Worm (Caenorhabditis elegans) whole organism, mixed stage, embryonic: ENCODE measurements around the gene srx-16.

Experiments
- bed-3 ChIP-seq: fragments of 200-800 bp; sonication (Bioruptor generic); optimal IDR thresholded peaks from 3 replicates; lab custom pipeline; 2018; ENCODE audit warnings: mild to moderate bottlenecking, missing genetic modification characterization, moderate library complexity, missing compliant biosample characterization
- blmp-1 ChIP-seq: fragments of 150-350 bp; optimal IDR thresholded peaks from 2 replicates; lab custom pipeline; 2014; ENCODE audit warnings: missing biosample characterization, missing genetic modification characterization
- ceh-39 ChIP-seq: fragments of 150-350 bp; optimal IDR thresholded peaks from 2 replicates; lab custom pipeline; 2014; ENCODE audit warnings: missing biosample characterization, missing genetic modification characterization
- ceh-43 ChIP-seq: fragments of 200-800 bp; sonication (Bioruptor generic); optimal IDR thresholded peaks from 2 replicates; lab custom pipeline; 2018; ENCODE audit warnings: mild to moderate bottlenecking, missing genetic modification characterization, moderate library complexity, missing compliant biosample characterization
- ceh-83 ChIP-seq: fragments of 200-800 bp; sonication (Bioruptor generic); optimal IDR thresholded peaks from 2 replicates; lab custom pipeline; 2018; ENCODE audit warnings: mild to moderate bottlenecking, missing genetic modification characterization, missing compliant biosample characterization
- drap-1 ChIP-seq: fragments of 200-800 bp; sonication (Bioruptor generic); optimal IDR thresholded peaks from 3 replicates; lab custom pipeline; 2018; ENCODE audit warnings: mild to moderate bottlenecking, missing genetic modification characterization, missing compliant biosample characterization
- elt-1 ChIP-seq: sonication (generic microtip); optimal IDR thresholded peaks from 2 replicates; lab custom pipeline; 2017; ENCODE audit warnings: missing genetic modification characterization, mild to moderate bottlenecking, missing compliant biosample characterization, antibody characterized with exemption, moderate library complexity, borderline replicate concordance; ENCODE audit not compliant: insufficient read depth
- flh-1 ChIP-seq: fragments of 200-800 bp; sonication (Bioruptor generic); optimal IDR thresholded peaks from 2 replicates; lab custom pipeline; 2018; ENCODE audit warnings: mild to moderate bottlenecking, missing genetic modification characterization, moderate library complexity, missing compliant biosample characterization
- ham-2 ChIP-seq: fragments of 200-800 bp; sonication (Bioruptor generic); optimal IDR thresholded peaks from 2 replicates; lab custom pipeline; 2018; ENCODE audit warnings: mild to moderate bottlenecking, missing genetic modification characterization, missing compliant biosample characterization
- hlh-1 ChIP-seq: fragments of 150-350 bp; optimal IDR thresholded peaks from 2 replicates; lab custom pipeline; 2014; ENCODE audit warnings: missing biosample characterization, missing genetic modification reagents, missing genetic modification characterization
- lin-13 ChIP-seq: fragments of 150-350 bp; optimal IDR thresholded peaks from 2 replicates; lab custom pipeline; 2014; ENCODE audit warnings: missing biosample characterization, missing genetic modification characterization
- lin-32 ChIP-seq: fragments of 200-800 bp; sonication (Bioruptor generic); optimal IDR thresholded peaks from 2 replicates; lab custom pipeline; 2018; ENCODE audit warnings: mild to moderate bottlenecking, missing genetic modification characterization, missing compliant biosample characterization
- lsy-2 ChIP-seq: fragments of 150-350 bp; optimal IDR thresholded peaks from 2 replicates; lab custom pipeline; 2014; ENCODE audit warnings: missing biosample characterization, missing genetic modification characterization
- mab-5 ChIP-seq: fragments of 150-350 bp; optimal IDR thresholded peaks from 2 replicates; lab custom pipeline; 2014; ENCODE audit warnings: missing biosample characterization, missing genetic modification characterization
- mep-1 ChIP-seq: fragments of 150-350 bp; optimal IDR thresholded peaks from 2 replicates; lab custom pipeline; 2017; ENCODE audit warnings: missing biosample characterization, missing genetic modification reagents, missing genetic modification characterization, inconsistent platforms
- mls-2 ChIP-seq: sonication (generic microtip); optimal IDR thresholded peaks from 2 replicates; lab custom pipeline; 2016; ENCODE audit warnings: mild to moderate bottlenecking, missing genetic modification characterization, moderate library complexity, missing compliant biosample characterization
- nhr-12 ChIP-seq: fragments of 150-350 bp; optimal IDR thresholded peaks from 2 replicates; lab custom pipeline; 2014; ENCODE audit warnings: missing biosample characterization, missing genetic modification characterization
- nhr-2 ChIP-seq: fragments of 150-350 bp; optimal IDR thresholded peaks from 2 replicates; lab custom pipeline; 2014; ENCODE audit warnings: missing biosample characterization, missing genetic modification characterization
- nhr-237 ChIP-seq: fragments of 150-350 bp; optimal IDR thresholded peaks from 2 replicates; lab custom pipeline; 2014; ENCODE audit warnings: missing biosample characterization, missing genetic modification characterization
- nhr-28 ChIP-seq: fragments of 150-350 bp; optimal IDR thresholded peaks from 2 replicates; lab custom pipeline; 2014; ENCODE audit warnings: missing biosample characterization, missing genetic modification characterization
- nhr-76 ChIP-seq: sonication (generic microtip); optimal IDR thresholded peaks from 2 replicates; lab custom pipeline; 2017; ENCODE audit warnings: missing biosample characterization, missing genetic modification characterization
- pha-4 ChIP-seq: fragments of 150-350 bp; optimal IDR thresholded peaks from 2 replicates; lab custom pipeline; 2018; ENCODE audit warnings: missing biosample characterization, missing genetic modification reagents, missing genetic modification characterization
- snpc-4 ChIP-seq: fragments of 150-350 bp; optimal IDR thresholded peaks from 2 replicates; lab custom pipeline; 2014; ENCODE audit warnings: missing biosample characterization, missing genetic modification characterization
- sptf-1 ChIP-seq: sonication (generic microtip); optimal IDR thresholded peaks from 2 replicates; lab custom pipeline; 2017; ENCODE audit warnings: mild to moderate bottlenecking, missing genetic modification characterization, moderate library complexity, missing compliant biosample characterization
- tbx-8 ChIP-seq: fragments of 200-800 bp; sonication (Bioruptor generic); optimal IDR thresholded peaks from 2 replicates; lab custom pipeline; 2018; ENCODE audit warnings: mild to moderate bottlenecking, missing genetic modification characterization, moderate library complexity, missing compliant biosample characterization
- unc-39 ChIP-seq: fragments of 150-350 bp; optimal IDR thresholded peaks from 2 replicates; lab custom pipeline; 2014; ENCODE audit warnings: missing biosample characterization, missing genetic modification characterization
- unc-62 ChIP-seq: fragments of 150-350 bp; optimal IDR thresholded peaks from 2 replicates; lab custom pipeline; 2014; ENCODE audit warnings: missing biosample characterization, missing genetic modification reagents, missing genetic modification characterization
- zip-8 ChIP-seq: fragments of 150-350 bp; optimal IDR thresholded peaks from 2 replicates; lab custom pipeline; 2014; ENCODE audit warnings: missing biosample characterization, missing genetic modification characterization

srx-16 gene

ce11 chrV:6987673-6988072, 11.5 kb downstream of the srx-16 start, which contains the start of gene nhr-139:
nhr-139 (minus strand) TSS chrV:6987773.
- TF ChIP-seq sptf-1 (tag; lab: Kevin White, UChicago): no peak
- TF ChIP-seq snpc-4 (tag; lab: Kevin White, UChicago): no peak
- TF ChIP-seq ceh-43 (GFP tag; lab: Kevin White, UChicago): no peak
- no peak for TF ChIP-seq nhr-12 (tag; lab: Kevin White, UChicago)
- no peak for TF ChIP-seq unc-39 (tag; lab: Kevin White, UChicago)
- no peak for TF ChIP-seq nhr-2
- no peak for TF ChIP-seq nhr-28 (tag; lab: Kevin White, UChicago)
- TF ChIP-seq blmp-1 (tag; lab: Kevin White, UChicago): no peak

ce11 chrV:6989626-6990138, 13.5 kb downstream of the srx-16 start, which contains the start of gene nhr-140:
nhr-140 (minus strand) TSS chrV:6989676.
- TF ChIP-seq unc-39 (tag; lab: Kevin White, UChicago): no peak
- TF ChIP-seq mep-1: no peak
- no peak for TF ChIP-seq ham-2
- peak; percentile 93 for TF ChIP-seq elt-1 (tag; lab: Kevin White, UChicago)
- TF ChIP-seq bed-3 (GFP tag; lab: Kevin White, UChicago): no peak

ce11 chrV:6991771-6992170, 15.6 kb downstream of the srx-16 start, which contains the start of gene nhr-162:
nhr-162 (minus strand) TSS chrV:6991871.
- TF ChIP-seq unc-62: no peak

- no peak for TF ChIP-seq blmp-1 (tag; lab: Kevin White, UChicago)
- no peak for TF ChIP-seq ceh-39 (tag; lab: Kevin White, UChicago)
- no peak for TF ChIP-seq ceh-83 (GFP tag; lab: Kevin White, UChicago)
- TF ChIP-seq nhr-76 (tag; lab: Kevin White, UChicago): no peak
These were observed 17.9 kb downstream of the srx-16 start for ce11 chrV:6993999-6994398.

ce11 chrV:6997041-6997552, 20.9 kb downstream of the srx-16 start, which contains the start of gene nhr-107:
nhr-107 (minus strand) TSS chrV:6997091.
- TF ChIP-seq zip-8 (tag; lab: Kevin White, UChicago) (peak; percentile 22), pha-4 (tag; lab: Kevin White, UChicago) (no peak)

- TF ChIP-seq lin-32 (GFP tag; lab: Kevin White, UChicago) (no peak), hlh-1 (no peak), lsy-2 (no peak), zip-8 (tag; lab: Kevin White, UChicago) (no peak), nhr-28 (tag; lab: Kevin White, UChicago) (no peak), pha-4 (tag; lab: Kevin White, UChicago) (no peak), ham-2 (no peak), tbx-8 (GFP tag; lab: Kevin White, UChicago) (no peak), nhr-12 (tag; lab: Kevin White, UChicago) (no peak), unc-62 (no peak), blmp-1 (tag; lab: Kevin White, UChicago) (no peak), snpc-4 (tag; lab: Kevin White, UChicago) (no peak), unc-39 (tag; lab: Kevin White, UChicago) (no peak), flh-1 (no peak)
- TF ChIP-seq, all 35 proteins: peak for 0
These were observed 22.2 kb downstream of the srx-16 start, which contains the start of gene nhr-42 for ce11 chrV:6998303-6998884. nhr-42 (plus strand) TSS chrV:6998819.

- peak; percentile 71 for TF ChIP-seq zip-8 (tag; lab: Kevin White, UChicago)
- TF ChIP-seq mab-5: no peak
These were observed 24.6 kb downstream of the srx-16 start for ce11 chrV:7000734-7001133.

ce11 chrV:7003850-7004249, 27.7 kb downstream of the srx-16 start, which contains the start of gene srab-4:
srab-4 (plus strand) TSS chrV:7004150.
- TF ChIP-seq unc-39 (tag; lab: Kevin White, UChicago): no peak
- TF ChIP-seq lin-13 (tag; lab: Kevin White, UChicago): no peak
- TF ChIP-seq lsy-2: no peak
- no peak for TF ChIP-seq zip-8 (tag; lab: Kevin White, UChicago)
- TF ChIP-seq mep-1: no peak
- no peak for TF ChIP-seq nhr-28 (tag; lab: Kevin White, UChicago)
- no peak for TF ChIP-seq nhr-12 (tag; lab: Kevin White, UChicago)
- TF ChIP-seq blmp-1 (tag; lab: Kevin White, UChicago): no peak
- no peak for TF ChIP-seq nhr-237 (tag; lab: Kevin White, UChicago)
- no peak for TF ChIP-seq pha-4 (tag; lab: Kevin White, UChicago)
- no peak for TF ChIP-seq ceh-39 (tag; lab: Kevin White, UChicago)
- TF ChIP-seq nhr-76 (tag; lab: Kevin White, UChicago): no peak
- TF ChIP-seq mls-2: no peak
- TF ChIP-seq drap-1 (GFP tag; lab: Kevin White, UChicago): no peak
- TF ChIP-seq mab-5: no peak
- no peak for TF ChIP-seq bed-3 (GFP tag; lab: Kevin White, UChicago)
- no peak for TF ChIP-seq ceh-83 (GFP tag; lab: Kevin White, UChicago)
- no peak for TF ChIP-seq ham-2
- no peak for TF ChIP-seq elt-1 (tag; lab: Kevin White, UChicago)
